Worm (Caenorhabditis elegans): ENCODE measurements around the gene nlp-18.

nlp-18 gene

ce11 chrII:11044193-11044568, 14.0 kb upstream of the nlp-18 start:
- no peak for TF ChIP-seq dmd-8 (GFP tag; IDR thresholded peaks at IDR 0.05)
- TF ChIP-seq lin-15B (tag; optimal IDR thresholded peaks at IDR 0.05) = no peak
- TF ChIP-seq ZK546.5 (tag; optimal IDR thresholded peaks at IDR 0.05) = no peak
- TF ChIP-seq set-16 (GFP tag; IDR thresholded peaks at IDR 0.05) = peak; percentile 79
- TF ChIP-seq cey-2 (tag; optimal IDR thresholded peaks at IDR 0.05; ENCODE audit: borderline replicate concordance, insufficient read depth) = no peak
- TF ChIP-seq nhr-111 (GFP tag; optimal IDR thresholded peaks at IDR 0.05) = no peak

ce11 chrII:11043546-11044192, 13.5 kb upstream of the nlp-18 start:
- TF ChIP-seq daf-19 (GFP tag; conservative IDR thresholded peaks at IDR 0.05) = no peak
- TF ChIP-seq zfp-3 (GFP tag; conservative IDR thresholded peaks at IDR 0.05) = no peak
- TF ChIP-seq ZK546.5 (tag; optimal IDR thresholded peaks at IDR 0.05) = no peak
- TF ChIP-seq unc-62 (GFP tag; optimal IDR thresholded peaks at IDR 0.05 in 1 of 2) = peak in 1 of 2 experiments; percentile 23
- TF ChIP-seq unc-62 (tag; optimal IDR thresholded peaks at IDR 0.05) = no peak

- no peak for TF ChIP-seq Y5F2A.4 (GFP tag; optimal IDR thresholded peaks at IDR 0.05)
- no peak for TF ChIP-seq F10B5.3 (tag; optimal IDR thresholded peaks at IDR 0.05)
- TF ChIP-seq dmd-6 (GFP tag; IDR thresholded peaks at IDR 0.05) = peak; percentile 63
- TF ChIP-seq skn-1 (tag; optimal IDR thresholded peaks at IDR 0.05) = no peak
- no peak for TF ChIP-seq R02D3.7 (tag; optimal IDR thresholded peaks at IDR 0.05)
- peak; percentile 45; the same call in 1 of the 2 replicates for TF ChIP-seq dmd-8 (GFP tag; IDR thresholded peaks at IDR 0.05)
- no peak for TF ChIP-seq snpc-1.2 (GFP tag; IDR thresholded peaks at IDR 0.05)
- peak; percentile 62 for TF ChIP-seq mes-2 (tag; optimal IDR thresholded peaks at IDR 0.05; ENCODE audit: poor library complexity, severe bottlenecking)
- TF ChIP-seq nhr-42 (GFP tag; IDR thresholded peaks at IDR 0.05) = no peak
- no peak for TF ChIP-seq zip-11 (GFP tag; IDR thresholded peaks at IDR 0.05)
- TF ChIP-seq nhr-111 (GFP tag; optimal IDR thresholded peaks at IDR 0.05) = no peak
- no peak for TF ChIP-seq unc-130 (GFP tag; optimal IDR thresholded peaks at IDR 0.05)
- peak; percentile 69 for TF ChIP-seq dve-1 (tag; optimal IDR thresholded peaks at IDR 0.05; ENCODE audit: insufficient read depth)
- TF ChIP-seq saeg-2 (GFP tag; IDR thresholded peaks at IDR 0.05) = no peak
- peak; percentile 91 for TF ChIP-seq nhr-28 (tag; optimal IDR thresholded peaks at IDR 0.05)
- no peak for TF ChIP-seq nhr-25 (tag; optimal IDR thresholded peaks at IDR 0.05; ENCODE audit: borderline replicate concordance, insufficient read depth)
- TF ChIP-seq aly-2 (tag; optimal IDR thresholded peaks at IDR 0.05) = no peak
- peak; percentile 75 for TF ChIP-seq pha-4 (GFP tag; IDR thresholded peaks at IDR 0.05)
- TF ChIP-seq pha-4 (tag; optimal IDR thresholded peaks at IDR 0.05) = no peak
- 0 out of 2 replicates have a peak, but pooled peaks have one; percentile 63 for TF ChIP-seq ceh-20 (GFP tag; IDR thresholded peaks at IDR 0.05)
- 0 out of 2 replicates have a peak, but pooled peaks have one; percentile 20 for TF ChIP-seq Y48G9A.11 (GFP tag; IDR thresholded peaks at IDR 0.05)
- peak; percentile 85 for TF ChIP-seq set-16 (GFP tag; IDR thresholded peaks at IDR 0.05)
- TF ChIP-seq hif-1 (tag; optimal IDR thresholded peaks at IDR 0.05) = peak; percentile 4 to 89
- no peak for TF ChIP-seq F26F4.8 (GFP tag; conservative IDR thresholded peaks at IDR 0.05)
- TF ChIP-seq mxl-2 (GFP tag; conservative IDR thresholded peaks at IDR 0.05) = 0 out of 2 replicates have a peak, but pooled peaks have one; percentile 15
- peak; percentile 56; the same call in 1 of the 2 replicates for TF ChIP-seq ctbp-1 (GFP tag; IDR thresholded peaks at IDR 0.05)
- TF ChIP-seq mdt-29 (GFP tag; IDR thresholded peaks at IDR 0.05) = no peak
- peak; percentile 77 for TF ChIP-seq T20F7.1 (GFP tag; optimal IDR thresholded peaks at IDR 0.05)
- no peak for TF ChIP-seq nhr-76 (tag; optimal IDR thresholded peaks at IDR 0.05)
- TF ChIP-seq pqm-1 (tag; optimal IDR thresholded peaks at IDR 0.05) = no peak
- TF ChIP-seq lin-29 (GFP tag; IDR thresholded peaks at IDR 0.05) = no peak
- peak; percentile 32; the same call in 1 of the 2 replicates for TF ChIP-seq arid-1 (GFP tag; conservative IDR thresholded peaks at IDR 0.05)
- TF ChIP-seq snpc-4 (tag; optimal IDR thresholded peaks at IDR 0.05) = no peak
- no peak for TF ChIP-seq ceh-44 (GFP tag; IDR thresholded peaks at IDR 0.05)
- peak; percentile 89 for TF ChIP-seq hmg-1.1 (GFP tag; IDR thresholded peaks at IDR 0.05)
- TF ChIP-seq lin-15B (tag; optimal IDR thresholded peaks at IDR 0.05) = no peak
- TF ChIP-seq duxl-1 (tag; optimal IDR thresholded peaks at IDR 0.05; ENCODE audit: poor library complexity) = peak; percentile 59
- peak; percentile 58 to 80 for TF ChIP-seq mdl-1 (tag; optimal IDR thresholded peaks at IDR 0.05)
- peak; percentile 13 for TF ChIP-seq lir-3 (tag; optimal IDR thresholded peaks at IDR 0.05)
Observed at ce11 chrII:11042878-11043331, 12.7 kb upstream of the nlp-18 start.

Data from whole organism, L4 larva.